Worm (Caenorhabditis elegans) whole organism, L4 larva: ENCODE results near the gene K01A2.6.
A peak's percentile ranks its signal among the peaks of the same experiment; 100 is the strongest.

ENCODE experiments used
- F44E2.7 ChIP-seq: fragments of 200-800 bp; sonication (Bioruptor generic); IDR thresholded peaks from 2 replicates; pipeline ENCODE4 v2.1.2; 2022; ENCODE audit warnings: missing genetic modification characterization, missing compliant biosample characterization
- arid-1 ChIP-seq: fragments of 200-800 bp; sonication (Bioruptor generic); conservative IDR thresholded peaks from 2 replicates; pipeline ENCODE4 v1.3.6; 2022; ENCODE audit warnings: missing genetic modification reagents, missing genetic modification characterization, missing compliant biosample characterization
- cey-2 ChIP-seq: sonication (generic microtip); optimal IDR thresholded peaks from 3 replicates; lab custom pipeline; 2017; ENCODE audit warnings: missing genetic modification characterization, mild to moderate bottlenecking, missing compliant biosample characterization, antibody characterized with exemption, borderline replicate concordance; ENCODE audit not compliant: insufficient read depth
- pqm-1 ChIP-seq: sonication (generic microtip); optimal IDR thresholded peaks from 2 replicates; lab custom pipeline; 2017; ENCODE audit warnings: missing biosample characterization, missing genetic modification characterization
- skn-1 ChIP-seq: fragments of 150-350 bp; optimal IDR thresholded peaks from 2 replicates; lab custom pipeline; 2014; ENCODE audit warnings: missing biosample characterization, missing genetic modification characterization
- zag-1 ChIP-seq: fragments of 150-350 bp; optimal IDR thresholded peaks from 2 replicates; lab custom pipeline; 2014; ENCODE audit warnings: missing biosample characterization, missing genetic modification characterization

- TF ChIP-seq cey-2 (tag; lab: Kevin White, UChicago) (no peak), zag-1 (tag; lab: Kevin White, UChicago) (peak; percentile 50), skn-1 (tag; lab: Kevin White, UChicago) (peak; percentile 32), F44E2.7 (peak; percentile 88; the same call in 1 of the 2 replicates), pqm-1 (tag; lab: Kevin White, UChicago) (peak; percentile 74), arid-1 (GFP tag; lab: Robert Waterston, UW) (peak; percentile 96)
These were observed 44.7 kb upstream of the K01A2.6 start for ce11 chrII:255124-255523.
